Fruit fly (Drosophila melanogaster) whole organism, prepupa: ENCODE results near the gene Col4a1.

Experiments
- Blimp-1 ChIP-seq: fragments of 200-800 bp; sonication (Bioruptor generic); optimal IDR thresholded peaks from 3 replicates; lab custom pipeline; 2017; ENCODE audit warnings: missing biosample characterization, missing genetic modification characterization, mild to moderate bottlenecking, moderate library complexity, missing genetic modification reagents
- CG10631 ChIP-seq: fragments of 200-800 bp; sonication (Bioruptor generic); optimal IDR thresholded peaks from 2 replicates; lab custom pipeline; 2016; ENCODE audit warnings: missing biosample characterization, missing genetic modification characterization
- CG10669 ChIP-seq: fragments of 200-800 bp; sonication (Bioruptor generic); optimal IDR thresholded peaks from 3 replicates; lab custom pipeline; 2018; ENCODE audit warnings: missing biosample characterization, mild to moderate bottlenecking, missing genetic modification characterization, moderate library complexity
- CG11762 ChIP-seq: fragments of 200-800 bp; sonication (Bioruptor generic); optimal IDR thresholded peaks from 3 replicates; lab custom pipeline; 2016; ENCODE audit warnings: missing biosample characterization, missing genetic modification characterization; ENCODE audit not compliant: insufficient read depth
- CG16779 ChIP-seq: fragments of 200-800 bp; sonication (Bioruptor generic); optimal IDR thresholded peaks from 3 replicates; lab custom pipeline; 2017; ENCODE audit warnings: missing biosample characterization, mild to moderate bottlenecking, missing genetic modification characterization
- CG31627 ChIP-seq: fragments of 200-800 bp; sonication (Bioruptor generic); optimal IDR thresholded peaks from 3 replicates; lab custom pipeline; 2016; ENCODE audit warnings: missing biosample characterization, missing genetic modification characterization
- CG32006 ChIP-seq: fragments of 200-800 bp; sonication (Bioruptor generic); optimal IDR thresholded peaks from 3 replicates; lab custom pipeline; 2017; ENCODE audit warnings: missing biosample characterization, mild to moderate bottlenecking, missing genetic modification characterization
- CG3919 ChIP-seq: fragments of 200-800 bp; sonication (Bioruptor generic); optimal IDR thresholded peaks from 3 replicates; lab custom pipeline; 2016; ENCODE audit warnings: missing biosample characterization, missing genetic modification characterization
- CG6163 ChIP-seq: fragments of 200-800 bp; sonication (Bioruptor generic); IDR thresholded peaks from 3 replicates; pipeline ENCODE4 v1.3.6; 2022; ENCODE audit warnings: missing biosample characterization, missing genetic modification characterization
- CG6792 ChIP-seq: fragments of 200-800 bp; sonication (Bioruptor generic); optimal IDR thresholded peaks from 3 replicates; lab custom pipeline; 2016; ENCODE audit warnings: missing biosample characterization, missing genetic modification characterization
- CG6854 ChIP-seq: fragments of 200-800 bp; sonication (Bioruptor generic); optimal IDR thresholded peaks from 2 replicates; lab custom pipeline; 2017; ENCODE audit warnings: missing biosample characterization, mild to moderate bottlenecking, missing genetic modification characterization
- CG7368 ChIP-seq: fragments of 200-800 bp; sonication (Bioruptor generic); optimal IDR thresholded peaks from 3 replicates; lab custom pipeline; 2016; ENCODE audit warnings: missing biosample characterization, missing genetic modification characterization
- CG8119 ChIP-seq: fragments of 200-800 bp; sonication (Bioruptor generic); IDR thresholded peaks from 3 replicates; pipeline ENCODE4 v1.3.6; 2022; ENCODE audit warnings: missing biosample characterization, missing genetic modification characterization
- CG8319 ChIP-seq: fragments of 200-800 bp; sonication (Bioruptor generic); optimal IDR thresholded peaks from 3 replicates; lab custom pipeline; 2016; ENCODE audit warnings: missing biosample characterization, missing genetic modification characterization
- Eip75B ChIP-seq: fragments of 200-800 bp; sonication (Bioruptor generic); optimal IDR thresholded peaks from 3 replicates; lab custom pipeline; 2016; ENCODE audit warnings: missing biosample characterization, missing genetic modification characterization
- Eip78C ChIP-seq: fragments of 200-800 bp; sonication (Bioruptor generic); peaks from one replicate; lab custom pipeline; 2016; ENCODE audit warnings: missing biosample characterization, missing genetic modification characterization
- Ets21C ChIP-seq: fragments of 200-800 bp; sonication (Bioruptor generic); optimal IDR thresholded peaks from 3 replicates; lab custom pipeline; 2016; ENCODE audit warnings: missing biosample characterization, missing genetic modification characterization
- Gug ChIP-seq: fragments of 200-800 bp; sonication (Bioruptor generic); IDR thresholded peaks from 2 replicates; pipeline ENCODE4 v1.3.6; 2022; ENCODE audit warnings: missing biosample characterization, missing genetic modification characterization
- Met ChIP-seq: fragments of 200-800 bp; sonication (Bioruptor generic); optimal IDR thresholded peaks from 3 replicates; lab custom pipeline; 2016; ENCODE audit warnings: missing biosample characterization, missing genetic modification characterization
- Smox ChIP-seq: fragments of 200-800 bp; sonication (Bioruptor generic); optimal IDR thresholded peaks from 3 replicates; lab custom pipeline; 2016; ENCODE audit warnings: missing biosample characterization, missing genetic modification characterization
- Sox102F ChIP-seq: fragments of 200-800 bp; sonication (Bioruptor generic); optimal IDR thresholded peaks from 2 replicates; lab custom pipeline; 2016; ENCODE audit warnings: missing biosample characterization, mild to moderate bottlenecking, missing genetic modification characterization
- Sox15 ChIP-seq: fragments of 200-800 bp; sonication (Bioruptor generic); optimal IDR thresholded peaks from 3 replicates; lab custom pipeline; 2016; ENCODE audit warnings: missing biosample characterization, missing genetic modification characterization
- achi ChIP-seq: fragments of 200-800 bp; sonication (Bioruptor generic); optimal IDR thresholded peaks from 3 replicates; lab custom pipeline; 2016; ENCODE audit warnings: missing biosample characterization, missing genetic modification characterization
- acj6 ChIP-seq: fragments of 200-800 bp; sonication (Bioruptor generic); optimal IDR thresholded peaks from 3 replicates; lab custom pipeline; 2016; ENCODE audit warnings: missing biosample characterization, missing genetic modification characterization
- cyc ChIP-seq: fragments of 200-800 bp; sonication (Bioruptor generic); optimal IDR thresholded peaks from 3 replicates; lab custom pipeline; 2016; ENCODE audit warnings: missing biosample characterization, missing genetic modification characterization
- dac ChIP-seq: fragments of 200-800 bp; sonication (Bioruptor generic); optimal IDR thresholded peaks from 2 replicates; lab custom pipeline; 2017; ENCODE audit warnings: missing biosample characterization, mild to moderate bottlenecking, missing genetic modification characterization
- dsx ChIP-seq: fragments of 200-800 bp; optimal IDR thresholded peaks from 3 replicates; lab custom pipeline; 2019; ENCODE audit warnings: missing biosample characterization, mild to moderate bottlenecking, missing genetic modification characterization, moderate library complexity; ENCODE audit not compliant: poor library complexity, severe bottlenecking
- eg ChIP-seq: fragments of 200-800 bp; sonication (Bioruptor generic); IDR thresholded peaks from 3 replicates; pipeline ENCODE4 v1.3.6; 2022; ENCODE audit warnings: missing biosample characterization, missing genetic modification characterization
- fd59A ChIP-seq: fragments of 200-800 bp; sonication (Bioruptor generic); optimal IDR thresholded peaks from 2 replicates; lab custom pipeline; 2017; ENCODE audit warnings: missing biosample characterization, mild to moderate bottlenecking, missing genetic modification characterization, missing genetic modification reagents
- lz ChIP-seq: fragments of 200-800 bp; sonication (Bioruptor generic); optimal IDR thresholded peaks from 3 replicates; lab custom pipeline; 2016; ENCODE audit warnings: missing biosample characterization, missing genetic modification characterization
- net ChIP-seq: fragments of 200-800 bp; sonication (Bioruptor generic); optimal IDR thresholded peaks from 3 replicates; lab custom pipeline; 2016; ENCODE audit warnings: missing biosample characterization, missing genetic modification characterization
- pdm3 ChIP-seq: fragments of 200-800 bp; sonication (Bioruptor generic); optimal IDR thresholded peaks from 3 replicates; lab custom pipeline; 2016; ENCODE audit warnings: missing biosample characterization, missing genetic modification characterization
- salr ChIP-seq, 2 experiments: fragments of 200-800 bp; sonication (Bioruptor generic); optimal IDR thresholded peaks; 3 replicates each; lab custom pipeline; 2016 to 2018; ENCODE audit warnings: missing biosample characterization in 2 of 2, missing genetic modification characterization in 2 of 2, mild to moderate bottlenecking in 1 of 2
- svp ChIP-seq: fragments of 200-800 bp; sonication (Bioruptor generic); peaks from one replicate; lab custom pipeline; 2016; ENCODE audit warnings: missing biosample characterization, missing genetic modification characterization

Gene Col4a1

DNA sequence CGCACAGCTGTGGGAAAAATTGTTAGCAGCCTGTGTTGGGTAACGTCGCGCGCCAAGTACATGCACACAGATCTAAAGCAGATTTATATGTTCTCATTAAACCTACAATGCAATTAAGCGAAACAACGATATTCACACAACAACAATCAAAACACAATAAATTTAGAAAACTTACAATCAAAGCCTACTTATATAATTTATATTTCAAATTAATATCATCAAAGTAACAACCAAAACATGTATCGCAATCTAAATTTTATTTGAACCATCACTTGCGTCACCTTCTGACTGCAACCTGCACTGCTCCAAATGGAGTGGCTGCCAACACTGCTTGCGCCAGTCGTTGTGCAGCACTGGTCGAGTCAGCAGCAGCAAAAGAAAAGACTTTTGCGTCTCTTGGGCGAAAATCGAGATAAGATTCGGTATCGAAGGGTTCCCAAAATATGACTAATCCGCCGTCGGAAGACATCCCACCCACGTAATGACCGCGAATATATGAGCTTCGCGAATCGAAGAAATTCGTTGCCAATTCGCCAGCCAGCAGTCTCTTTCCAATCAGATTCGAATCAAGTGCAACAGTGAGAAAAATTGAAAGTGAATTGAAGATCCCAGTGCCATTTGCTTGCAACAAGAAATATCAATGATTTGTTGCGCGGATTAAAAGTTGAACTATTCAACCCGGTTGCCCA lies 48.0 kb upstream of the Col4a1 start, which contains the start of the genes CG8892 and CG34126 (continued):
- TF ChIP-seq Blimp-1 (GFP tag; lab: Kevin White, UChicago) (peak; percentile 92), CG10669 (GFP tag; lab: Kevin White, UChicago) (peak; percentile 95), dsx (GFP tag; lab: Kevin White, UChicago) (peak; percentile 89), CG6163 (peak; percentile 93), Sox15 (GFP tag; lab: Kevin White, UChicago) (peak; percentile 98), CG6854 (GFP tag; lab: Kevin White, UChicago) (peak; percentile 88), dac (GFP tag; lab: Kevin White, UChicago) (peak; percentile 96), CG11762 (GFP tag; lab: Kevin White, UChicago) (peak; percentile 95), CG7368 (peak; percentile 92), lz (peak; percentile 98), pdm3 (peak; percentile 98), achi (GFP tag; lab: Kevin White, UChicago) (peak; percentile 96), CG31627 (peak; percentile 99), CG32006 (GFP tag; lab: Kevin White, UChicago) (peak; percentile 97), Eip75B (peak; percentile 96)

DNA sequence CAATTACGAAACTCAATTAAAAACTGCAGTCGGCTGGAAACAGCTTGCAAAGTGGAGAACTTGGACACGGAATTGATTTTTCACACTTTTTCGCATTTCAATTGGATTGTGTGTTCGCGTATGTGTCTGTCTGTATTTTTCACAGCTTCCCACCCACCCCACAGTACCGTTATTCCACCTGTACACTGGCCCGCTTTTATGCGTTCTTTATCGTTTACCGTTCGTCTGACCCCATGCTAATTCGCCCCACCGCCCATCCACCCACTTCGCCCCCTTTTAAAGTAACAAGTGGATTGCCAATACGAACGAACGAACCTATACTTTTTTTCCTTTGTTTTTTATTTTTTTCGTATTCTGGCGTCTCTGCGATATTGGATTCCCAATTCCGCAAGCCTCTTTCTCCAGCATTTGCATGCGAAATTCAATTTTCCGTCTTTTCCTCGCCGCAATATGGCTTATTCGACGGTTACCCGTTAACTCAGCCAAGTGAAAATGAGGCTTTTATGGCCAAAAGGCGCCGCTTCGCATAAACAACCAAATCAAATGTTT lies 47.2 kb upstream of the Col4a1 start:
- TF ChIP-seq CG8119 (no peak), CG10669 (GFP tag; lab: Kevin White, UChicago) (no peak), Gug (no peak), CG3919 (no peak), CG16779 (tag; lab: Kevin White, UChicago) (no peak), CG11762 (GFP tag; lab: Kevin White, UChicago) (no peak), CG31627 (no peak), CG6792 (no peak), CG32006 (GFP tag; lab: Kevin White, UChicago) (no peak), achi (GFP tag; lab: Kevin White, UChicago) (no peak), net (GFP tag; lab: Kevin White, UChicago) (no peak), eg (GFP tag; lab: Robert Waterston, UW) (no peak), CG7368 (no peak), lz (no peak)
- TF ChIP-seq, all 60 proteins: peak for 0

DNA sequence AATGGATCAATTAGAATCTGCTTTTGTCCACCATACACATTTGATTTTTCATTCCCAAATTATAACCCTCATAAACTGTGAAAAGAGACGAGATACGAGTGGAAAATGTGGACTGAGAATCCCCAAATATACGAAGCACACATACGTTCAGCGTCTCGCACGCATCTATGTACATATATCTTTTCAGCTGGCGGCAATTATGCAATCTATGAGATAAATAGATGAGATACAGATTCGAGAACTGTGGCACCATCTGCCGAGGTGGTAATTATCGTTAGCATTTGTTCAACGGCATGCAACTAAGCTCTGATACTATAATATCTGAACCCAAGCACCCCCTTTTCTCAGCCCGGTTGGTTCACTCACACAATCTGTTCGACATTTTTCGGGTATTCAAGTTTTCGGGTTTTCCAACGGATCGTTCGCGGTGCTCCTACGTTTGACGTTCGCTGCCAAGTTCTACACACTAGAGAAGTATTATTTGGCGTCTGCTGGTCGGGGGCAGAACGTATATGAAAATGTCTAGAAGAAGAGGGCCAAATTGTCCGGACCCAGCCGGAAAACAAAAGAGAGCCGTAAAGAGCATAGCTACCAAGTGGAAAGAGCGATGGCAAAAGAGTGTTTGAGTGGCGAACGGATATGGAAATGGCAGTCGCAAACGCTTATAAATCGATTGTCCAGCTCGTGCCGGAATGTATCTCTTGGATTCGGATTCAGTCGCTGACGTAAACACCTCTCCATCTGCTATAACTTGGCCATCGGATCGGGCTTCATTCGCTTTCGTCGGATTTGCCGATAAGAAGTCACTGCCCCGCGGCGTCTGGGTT lies 34.2 kb upstream of the Col4a1 start:
- no peak for TF ChIP-seq fd59A
- TF ChIP-seq CG6792: no peak
- no peak for TF ChIP-seq cyc
- TF ChIP-seq CG8119: no peak
- TF ChIP-seq Smox (GFP tag; lab: Kevin White, UChicago): no peak
- no peak for TF ChIP-seq CG10631
- no peak for TF ChIP-seq Eip78C (GFP tag; lab: Kevin White, UChicago)
- TF ChIP-seq CG8319 (GFP tag; lab: Kevin White, UChicago): no peak
- no peak for TF ChIP-seq dac (GFP tag; lab: Kevin White, UChicago)
- TF ChIP-seq Sox102F: no peak
- TF ChIP-seq acj6 (GFP tag; lab: Kevin White, UChicago): no peak
- TF ChIP-seq Ets21C (GFP tag; lab: Kevin White, UChicago): no peak
- TF ChIP-seq CG10669 (GFP tag; lab: Kevin White, UChicago): no peak
- no peak for TF ChIP-seq Eip75B
- no peak for TF ChIP-seq Met (GFP tag; lab: Kevin White, UChicago)
- TF ChIP-seq svp (GFP tag; lab: Kevin White, UChicago): no peak
- TF ChIP-seq CG7368: no peak
- TF ChIP-seq salr (GFP tag; optimal IDR thresholded peaks at IDR 0.05; lab: Kevin White, UChicago): no peak
